Worm (Caenorhabditis elegans): ENCODE data around the gene Y69A2AR.1.

- TF ChIP-seq nfya-1 (tag; optimal IDR thresholded peaks at IDR 0.05; ENCODE audit: borderline replicate concordance, insufficient read depth) (no peak), ama-1 (optimal IDR thresholded peaks at IDR 0.05) (no peak), ama-1 (GFP tag; optimal IDR thresholded peaks at IDR 0.05) (no peak), dpl-1 (GFP tag; optimal IDR thresholded peaks at IDR 0.05) (no peak), F57C9.4 (tag; optimal IDR thresholded peaks at IDR 0.05) (no peak), Y67H2A.10 (GFP tag; conservative IDR thresholded peaks at IDR 0.05) (no peak), B0019.2 (GFP tag; conservative IDR thresholded peaks at IDR 0.05) (no peak), ceh-91 (GFP tag; IDR thresholded peaks at IDR 0.05) (no peak), snpc-1.3 (tag; optimal IDR thresholded peaks at IDR 0.05; ENCODE audit: insufficient read depth) (no peak), efl-1 (GFP tag; optimal IDR thresholded peaks at IDR 0.05) (peak; percentile 6), dpff-1 (tag; optimal IDR thresholded peaks at IDR 0.05) (no peak), lin-54 (GFP tag; optimal IDR thresholded peaks at IDR 0.05) (peak; percentile 52), ceh-100 (GFP tag; IDR thresholded peaks at IDR 0.05) (no peak), madf-10 (tag; optimal IDR thresholded peaks at IDR 0.05) (no peak)
These were observed 3.8 kb downstream of the Y69A2AR.1 start for ce11 chrIV:2670664-2671063.

All from whole organism, young adult.